Fruit fly (Drosophila melanogaster): ENCODE measurements around the gene Ccp84Ab.

Gene Ccp84Ab

dm6 chr3R:6668234-6668633 is 34.4 kb downstream of the Ccp84Ab start (continued):
- TF ChIP-seq CG30020 (tag; optimal IDR thresholded peaks at IDR 0.05), result no peak
- TF ChIP-seq CG1233 (GFP tag; optimal IDR thresholded peaks at IDR 0.05), result no peak
- no peak for TF ChIP-seq maf-S (GFP tag; optimal IDR thresholded peaks at IDR 0.05)
- TF ChIP-seq bcd (GFP tag; optimal IDR thresholded peaks at IDR 0.05), result no peak
- TF ChIP-seq CG8478 (optimal IDR thresholded peaks at IDR 0.05), result no peak
- no peak for TF ChIP-seq ATbp (GFP tag; optimal IDR thresholded peaks at IDR 0.05)
- peak; percentile 28 for TF ChIP-seq sqz (GFP tag; optimal IDR thresholded peaks at IDR 0.05)
- no peak for TF ChIP-seq ara (GFP tag; IDR thresholded peaks at IDR 0.05)
- TF ChIP-seq CG13775 (GFP tag; optimal IDR thresholded peaks at IDR 0.05), result no peak
- TF ChIP-seq sr (GFP tag; IDR thresholded peaks at IDR 0.05), result no peak
- no peak for TF ChIP-seq CG14710 (tag; optimal IDR thresholded peaks at IDR 0.05)
- no peak for TF ChIP-seq seq (GFP tag; IDR thresholded peaks at IDR 0.05)
- no peak for TF ChIP-seq CG7372 (GFP tag; IDR thresholded peaks at IDR 0.05)
- TF ChIP-seq H2.0 (GFP tag; IDR thresholded peaks at IDR 0.05), result no peak

dm6 chr3R:6667245-6667644 is 35.4 kb downstream of the Ccp84Ab start:
- TF ChIP-seq ATbp (GFP tag; optimal IDR thresholded peaks at IDR 0.05) (peak; percentile 49), esg (GFP tag; conservative IDR thresholded peaks at IDR 0.05) (no peak), CG12659 (GFP tag; optimal IDR thresholded peaks at IDR 0.05) (no peak), klu (GFP tag; IDR thresholded peaks at IDR 0.05) (no peak), CG11398 (GFP tag; optimal IDR thresholded peaks at IDR 0.05) (peak; percentile 39), Mrtf (GFP tag; IDR thresholded peaks at IDR 0.05) (no peak), HmgD (GFP tag; optimal IDR thresholded peaks at IDR 0.05) (no peak), pan (optimal IDR thresholded peaks at IDR 0.05) (no peak), pan (GFP tag; optimal IDR thresholded peaks at IDR 0.05 in 1 of 2, IDR thresholded peaks at IDR 0.05 in 1 of 2) (no peak), Fer1 (GFP tag; optimal IDR thresholded peaks at IDR 0.05) (no peak), gsb-n (tag; optimal IDR thresholded peaks at IDR 0.05) (peak; percentile 73), wek (GFP tag; optimal IDR thresholded peaks at IDR 0.05) (peak; percentile 62), fu2 (GFP tag; optimal IDR thresholded peaks at IDR 0.05) (no peak), cwo (GFP tag; optimal IDR thresholded peaks at IDR 0.05) (no peak), CG3407 (GFP tag; optimal IDR thresholded peaks at IDR 0.05) (peak; percentile 48), CG12236 (GFP tag; optimal IDR thresholded peaks at IDR 0.05) (peak; percentile 68), pfk (GFP tag; optimal IDR thresholded peaks at IDR 0.05) (no peak), Gsc (GFP tag; IDR thresholded peaks at IDR 0.05) (no peak), oc (tag; optimal IDR thresholded peaks at IDR 0.05) (no peak), mam (GFP tag; optimal IDR thresholded peaks at IDR 0.05) (no peak), CG8089 (GFP tag; optimal IDR thresholded peaks at IDR 0.05) (peak; percentile 49), scrt (GFP tag; optimal IDR thresholded peaks at IDR 0.05) (no peak), Dbx (GFP tag; IDR thresholded peaks at IDR 0.05) (no peak), CG17385 (GFP tag; optimal IDR thresholded peaks at IDR 0.05) (no peak), CG7745 (tag; optimal IDR thresholded peaks at IDR 0.05) (peak; percentile 83), CG13624 (GFP tag; optimal IDR thresholded peaks at IDR 0.05) (no peak), Hmx (GFP tag; optimal IDR thresholded peaks at IDR 0.05) (no peak), stc (GFP tag; IDR thresholded peaks at IDR 0.05) (no peak), croc (GFP tag; conservative IDR thresholded peaks at IDR 0.05) (no peak), Adf1 (GFP tag; IDR thresholded peaks at IDR 0.05) (no peak), Scr (GFP tag; IDR thresholded peaks at IDR 0.05; ENCODE audit: partially characterized antibody) (no peak), shn (GFP tag; optimal IDR thresholded peaks at IDR 0.05) (no peak), Hr3 (GFP tag; optimal IDR thresholded peaks at IDR 0.05) (no peak), CG9876 (GFP tag; optimal IDR thresholded peaks at IDR 0.05) (no peak), jumu (GFP tag; optimal IDR thresholded peaks at IDR 0.05) (no peak), p53 (GFP tag; optimal IDR thresholded peaks at IDR 0.05) (no peak), Dip3 (GFP tag; optimal IDR thresholded peaks at IDR 0.05) (no peak), CG11093 (GFP tag; IDR thresholded peaks at IDR 0.05) (no peak), HLHmδ (GFP tag; optimal IDR thresholded peaks at IDR 0.05) (peak; percentile 25), chif (GFP tag; optimal IDR thresholded peaks at IDR 0.05) (peak; percentile 26 to 55)

Data from whole organism, embryonic.